Fruit fly (Drosophila melanogaster) whole organism: ENCODE data around the gene Grx1.
A peak's percentile ranks its signal among the peaks of the same experiment; 100 is the strongest.

Experiments
- EcR ChIP-seq, 2 experiments: fragments of >200 bp; optimal IDR thresholded peaks; 2 replicates each; lab custom pipeline; 2017; ENCODE audit warnings: missing biosample characterization in 2 of 2, missing genetic modification characterization in 2 of 2, missing genetic modification reagents in 2 of 2
- pan ChIP-seq: fragments of >200 bp; optimal IDR thresholded peaks from 2 replicates; lab custom pipeline; 2017

DNA sequence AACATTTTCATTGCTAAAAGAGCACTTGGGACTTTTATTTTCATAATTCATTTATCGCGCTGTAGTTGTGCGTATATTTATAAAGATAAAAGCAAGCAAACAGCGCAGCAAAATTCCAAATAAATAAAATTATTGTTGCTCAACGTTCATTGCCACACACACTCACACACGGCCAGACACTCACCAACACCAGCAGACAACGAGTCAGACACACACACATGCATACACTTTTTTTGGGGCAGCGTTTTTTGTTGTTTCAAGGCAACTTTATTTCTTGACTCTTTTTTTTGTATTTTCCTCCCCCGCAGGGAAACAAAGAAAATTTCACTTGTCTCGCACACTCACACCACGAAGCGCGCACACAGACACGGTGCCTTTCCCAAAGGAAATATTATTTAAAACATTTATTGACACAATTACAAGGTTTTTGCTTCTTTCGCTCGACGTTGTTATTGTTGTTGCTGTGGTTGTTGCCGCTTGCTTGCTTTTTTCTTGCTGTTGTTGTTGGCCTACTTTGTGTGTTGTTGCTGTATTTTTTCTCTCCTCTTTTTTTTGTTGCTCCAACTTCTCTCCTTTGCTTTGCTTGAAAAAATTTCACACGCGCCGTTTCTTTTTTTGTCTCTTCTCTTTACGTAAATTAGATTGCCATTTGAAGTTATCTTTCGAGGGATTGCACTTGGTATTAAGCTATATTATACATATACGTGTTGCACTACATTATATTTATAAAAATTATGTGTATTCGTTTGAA is 49.0 kb upstream of the Grx1 start:
- TF ChIP-seq EcR (GFP tag; optimal IDR thresholded peaks at IDR 0.05; lab: Kevin White, UChicago) (peak in 1 of 2 experiments; percentile 6), pan (lab: Kevin White, UChicago) (no peak)
